Worm (Caenorhabditis elegans) whole organism, mixed stage, embryonic: ENCODE measurements around the gene Y45F3A.5.

Source experiments
- M03D4.4 ChIP-seq: sonication (generic microtip); optimal IDR thresholded peaks from 2 replicates; lab custom pipeline; 2017; ENCODE audit warnings: mild to moderate bottlenecking, missing genetic modification characterization, missing compliant biosample characterization
- bed-3 ChIP-seq: fragments of 200-800 bp; sonication (Bioruptor generic); optimal IDR thresholded peaks from 3 replicates; lab custom pipeline; 2018; ENCODE audit warnings: mild to moderate bottlenecking, missing genetic modification characterization, moderate library complexity, missing compliant biosample characterization
- blmp-1 ChIP-seq: fragments of 150-350 bp; optimal IDR thresholded peaks from 2 replicates; lab custom pipeline; 2014; ENCODE audit warnings: missing biosample characterization, missing genetic modification characterization
- ceh-39 ChIP-seq: fragments of 150-350 bp; optimal IDR thresholded peaks from 2 replicates; lab custom pipeline; 2014; ENCODE audit warnings: missing biosample characterization, missing genetic modification characterization
- ceh-43 ChIP-seq: fragments of 200-800 bp; sonication (Bioruptor generic); optimal IDR thresholded peaks from 2 replicates; lab custom pipeline; 2018; ENCODE audit warnings: mild to moderate bottlenecking, missing genetic modification characterization, moderate library complexity, missing compliant biosample characterization
- ceh-83 ChIP-seq: fragments of 200-800 bp; sonication (Bioruptor generic); optimal IDR thresholded peaks from 2 replicates; lab custom pipeline; 2018; ENCODE audit warnings: mild to moderate bottlenecking, missing genetic modification characterization, missing compliant biosample characterization
- ces-1 ChIP-seq: fragments of 150-350 bp; optimal IDR thresholded peaks from 2 replicates; lab custom pipeline; 2014; ENCODE audit warnings: missing biosample characterization, missing genetic modification reagents, missing genetic modification characterization
- cnd-1 ChIP-seq: fragments of 200-800 bp; sonication (Bioruptor generic); optimal IDR thresholded peaks from 2 replicates; lab custom pipeline; 2018; ENCODE audit warnings: mild to moderate bottlenecking, missing genetic modification characterization, missing compliant biosample characterization
- drap-1 ChIP-seq: fragments of 200-800 bp; sonication (Bioruptor generic); optimal IDR thresholded peaks from 3 replicates; lab custom pipeline; 2018; ENCODE audit warnings: mild to moderate bottlenecking, missing genetic modification characterization, missing compliant biosample characterization
- elt-1 ChIP-seq: sonication (generic microtip); optimal IDR thresholded peaks from 2 replicates; lab custom pipeline; 2017; ENCODE audit warnings: missing genetic modification characterization, mild to moderate bottlenecking, missing compliant biosample characterization, antibody characterized with exemption, moderate library complexity, borderline replicate concordance; ENCODE audit not compliant: insufficient read depth
- elt-3 ChIP-seq: fragments of 150-350 bp; optimal IDR thresholded peaks from 2 replicates; lab custom pipeline; 2014; ENCODE audit warnings: missing biosample characterization, missing genetic modification characterization
- flh-1 ChIP-seq: fragments of 200-800 bp; sonication (Bioruptor generic); optimal IDR thresholded peaks from 2 replicates; lab custom pipeline; 2018; ENCODE audit warnings: mild to moderate bottlenecking, missing genetic modification characterization, moderate library complexity, missing compliant biosample characterization
- ham-2 ChIP-seq: fragments of 200-800 bp; sonication (Bioruptor generic); optimal IDR thresholded peaks from 2 replicates; lab custom pipeline; 2018; ENCODE audit warnings: mild to moderate bottlenecking, missing genetic modification characterization, missing compliant biosample characterization
- lin-13 ChIP-seq: fragments of 150-350 bp; optimal IDR thresholded peaks from 2 replicates; lab custom pipeline; 2014; ENCODE audit warnings: missing biosample characterization, missing genetic modification characterization
- lin-32 ChIP-seq: fragments of 200-800 bp; sonication (Bioruptor generic); optimal IDR thresholded peaks from 2 replicates; lab custom pipeline; 2018; ENCODE audit warnings: mild to moderate bottlenecking, missing genetic modification characterization, missing compliant biosample characterization
- lsy-2 ChIP-seq: fragments of 150-350 bp; optimal IDR thresholded peaks from 2 replicates; lab custom pipeline; 2014; ENCODE audit warnings: missing biosample characterization, missing genetic modification characterization
- mab-5 ChIP-seq: fragments of 150-350 bp; optimal IDR thresholded peaks from 2 replicates; lab custom pipeline; 2014; ENCODE audit warnings: missing biosample characterization, missing genetic modification characterization
- mep-1 ChIP-seq: fragments of 150-350 bp; optimal IDR thresholded peaks from 2 replicates; lab custom pipeline; 2017; ENCODE audit warnings: missing biosample characterization, missing genetic modification reagents, missing genetic modification characterization, inconsistent platforms
- mls-2 ChIP-seq: sonication (generic microtip); optimal IDR thresholded peaks from 2 replicates; lab custom pipeline; 2016; ENCODE audit warnings: mild to moderate bottlenecking, missing genetic modification characterization, moderate library complexity, missing compliant biosample characterization
- nhr-12 ChIP-seq: fragments of 150-350 bp; optimal IDR thresholded peaks from 2 replicates; lab custom pipeline; 2014; ENCODE audit warnings: missing biosample characterization, missing genetic modification characterization
- nhr-237 ChIP-seq: fragments of 150-350 bp; optimal IDR thresholded peaks from 2 replicates; lab custom pipeline; 2014; ENCODE audit warnings: missing biosample characterization, missing genetic modification characterization
- nhr-76 ChIP-seq: sonication (generic microtip); optimal IDR thresholded peaks from 2 replicates; lab custom pipeline; 2017; ENCODE audit warnings: missing biosample characterization, missing genetic modification characterization
- sem-2 ChIP-seq: fragments of 200-800 bp; sonication (Bioruptor generic); optimal IDR thresholded peaks from 2 replicates; lab custom pipeline; 2018; ENCODE audit warnings: mild to moderate bottlenecking, missing genetic modification characterization, missing compliant biosample characterization
- snpc-4 ChIP-seq: fragments of 150-350 bp; optimal IDR thresholded peaks from 2 replicates; lab custom pipeline; 2014; ENCODE audit warnings: missing biosample characterization, missing genetic modification characterization
- sptf-1 ChIP-seq: sonication (generic microtip); optimal IDR thresholded peaks from 2 replicates; lab custom pipeline; 2017; ENCODE audit warnings: mild to moderate bottlenecking, missing genetic modification characterization, moderate library complexity, missing compliant biosample characterization
- tbx-8 ChIP-seq: fragments of 200-800 bp; sonication (Bioruptor generic); optimal IDR thresholded peaks from 2 replicates; lab custom pipeline; 2018; ENCODE audit warnings: mild to moderate bottlenecking, missing genetic modification characterization, moderate library complexity, missing compliant biosample characterization
- unc-120 ChIP-seq: sonication (generic microtip); optimal IDR thresholded peaks from 2 replicates; lab custom pipeline; 2017; ENCODE audit warnings: missing genetic modification characterization, missing compliant biosample characterization; ENCODE audit not compliant: poor library complexity, severe bottlenecking
- unc-39 ChIP-seq: fragments of 150-350 bp; optimal IDR thresholded peaks from 2 replicates; lab custom pipeline; 2014; ENCODE audit warnings: missing biosample characterization, missing genetic modification characterization
- unc-62 ChIP-seq: fragments of 150-350 bp; optimal IDR thresholded peaks from 2 replicates; lab custom pipeline; 2014; ENCODE audit warnings: missing biosample characterization, missing genetic modification reagents, missing genetic modification characterization
- zip-8 ChIP-seq: fragments of 150-350 bp; optimal IDR thresholded peaks from 2 replicates; lab custom pipeline; 2014; ENCODE audit warnings: missing biosample characterization, missing genetic modification characterization
- ztf-11 ChIP-seq: fragments of 150-350 bp; optimal IDR thresholded peaks from 2 replicates; lab custom pipeline; 2014; ENCODE audit warnings: missing biosample characterization, missing genetic modification characterization

Gene Y45F3A.5

ce11 chrIII:10592729-10593128 lies 6.6 kb upstream of the Y45F3A.5 start, which contains the start of gene Y45F3A.8:
TSS of gene Y45F3A.8 (minus strand) at chrIII:10592829.
- TF ChIP-seq flh-1 = no peak
- no peak for TF ChIP-seq elt-1 (tag; lab: Kevin White, UChicago)
- no peak for TF ChIP-seq elt-3 (tag; lab: Kevin White, UChicago)
- no peak for TF ChIP-seq drap-1 (GFP tag; lab: Kevin White, UChicago)
- TF ChIP-seq M03D4.4 (tag; lab: Kevin White, UChicago) = no peak
- no peak for TF ChIP-seq lsy-2 (tag; lab: Kevin White, UChicago)
- no peak for TF ChIP-seq tbx-8 (GFP tag; lab: Kevin White, UChicago)
- TF ChIP-seq cnd-1 (tag; lab: Kevin White, UChicago) = no peak
- no peak for TF ChIP-seq ceh-83 (GFP tag; lab: Kevin White, UChicago)
- no peak for TF ChIP-seq ham-2 (GFP tag; lab: Kevin White, UChicago)
- no peak for TF ChIP-seq mls-2
- TF ChIP-seq ceh-43 (GFP tag; lab: Kevin White, UChicago) = no peak
- TF ChIP-seq snpc-4 (tag; lab: Kevin White, UChicago) = no peak
- no peak for TF ChIP-seq blmp-1 (tag; lab: Kevin White, UChicago)
- TF ChIP-seq ces-1 (GFP tag; lab: Kevin White, UChicago) = no peak
- no peak for TF ChIP-seq mab-5 (tag; lab: Kevin White, UChicago)
- no peak for TF ChIP-seq unc-62 (GFP tag; lab: Kevin White, UChicago)
- TF ChIP-seq bed-3 (GFP tag; lab: Kevin White, UChicago) = no peak

- peak; percentile 7 for TF ChIP-seq ceh-83 (GFP tag; lab: Kevin White, UChicago)
- no peak for TF ChIP-seq tbx-8 (GFP tag; lab: Kevin White, UChicago)
These were observed 5.9 kb upstream of the Y45F3A.5 start for ce11 chrIII:10592074-10592473.

- TF ChIP-seq nhr-237 (no peak), ces-1 (GFP tag; lab: Kevin White, UChicago) (peak; percentile 87)
These were observed 2.7 kb downstream of the Y45F3A.5 start for ce11 chrIII:10583483-10583882.

ce11 chrIII:10580206-10580605 lies 5.9 kb downstream of the Y45F3A.5 start:
- TF ChIP-seq unc-120 (tag; lab: Kevin White, UChicago) = no peak
- TF ChIP-seq elt-1 (tag; lab: Kevin White, UChicago) = no peak
- TF ChIP-seq ceh-39 (tag; lab: Kevin White, UChicago) = no peak
- no peak for TF ChIP-seq snpc-4 (tag; lab: Kevin White, UChicago)
- no peak for TF ChIP-seq M03D4.4 (tag; lab: Kevin White, UChicago)
- TF ChIP-seq lin-13 (tag; lab: Kevin White, UChicago) = no peak
- no peak for TF ChIP-seq mls-2
- TF ChIP-seq ztf-11 (tag; lab: Kevin White, UChicago) = no peak
- TF ChIP-seq ham-2 (GFP tag; lab: Kevin White, UChicago) = no peak
- TF ChIP-seq lsy-2 (tag; lab: Kevin White, UChicago) = no peak
- TF ChIP-seq ceh-83 (GFP tag; lab: Kevin White, UChicago) = no peak
- TF ChIP-seq unc-39 (tag; lab: Kevin White, UChicago) = no peak
- no peak for TF ChIP-seq lin-32 (GFP tag; lab: Kevin White, UChicago)
- no peak for TF ChIP-seq ceh-43 (GFP tag; lab: Kevin White, UChicago)
- TF ChIP-seq mep-1 (tag; lab: Kevin White, UChicago) = no peak
- TF ChIP-seq cnd-1 (tag; lab: Kevin White, UChicago) = no peak
- no peak for TF ChIP-seq nhr-12 (tag; lab: Kevin White, UChicago)
- TF ChIP-seq elt-3 (tag; lab: Kevin White, UChicago) = no peak
- no peak for TF ChIP-seq bed-3 (GFP tag; lab: Kevin White, UChicago)

- TF ChIP-seq sem-2 (GFP tag; lab: Kevin White, UChicago) (no peak), cnd-1 (tag; lab: Kevin White, UChicago) (no peak), mep-1 (tag; lab: Kevin White, UChicago) (no peak), ztf-11 (tag; lab: Kevin White, UChicago) (no peak), sptf-1 (no peak), zip-8 (tag; lab: Kevin White, UChicago) (no peak), ceh-83 (GFP tag; lab: Kevin White, UChicago) (no peak), nhr-76 (tag; lab: Kevin White, UChicago) (no peak), bed-3 (GFP tag; lab: Kevin White, UChicago) (no peak), ces-1 (GFP tag; lab: Kevin White, UChicago) (no peak), elt-1 (tag; lab: Kevin White, UChicago) (no peak), drap-1 (GFP tag; lab: Kevin White, UChicago) (no peak), blmp-1 (tag; lab: Kevin White, UChicago) (no peak), unc-39 (tag; lab: Kevin White, UChicago) (no peak)
These were observed 7.3 kb downstream of the Y45F3A.5 start for ce11 chrIII:10578873-10579272.
